Fruit fly (Drosophila melanogaster) Kc167 (cell line): ENCODE results near the gene CG12945.

Experiments
- h ChIP-seq: fragments of >200 bp; optimal IDR thresholded peaks from 3 replicates; lab custom pipeline; 2018; ENCODE audit warnings: missing external identifiers
- insv ChIP-seq: fragments of >200 bp; optimal IDR thresholded peaks from 3 replicates; lab custom pipeline; 2018; ENCODE audit warnings: missing external identifiers
- psq ChIP-seq: fragments of >200 bp; optimal IDR thresholded peaks from 2 replicates; lab custom pipeline; 2017; ENCODE audit warnings: missing external identifiers
- ttk ChIP-seq: sonication (Bioruptor generic); optimal IDR thresholded peaks from 2 replicates; lab custom pipeline; 2017; ENCODE audit warnings: missing external identifiers

CG12945 gene

DNA sequence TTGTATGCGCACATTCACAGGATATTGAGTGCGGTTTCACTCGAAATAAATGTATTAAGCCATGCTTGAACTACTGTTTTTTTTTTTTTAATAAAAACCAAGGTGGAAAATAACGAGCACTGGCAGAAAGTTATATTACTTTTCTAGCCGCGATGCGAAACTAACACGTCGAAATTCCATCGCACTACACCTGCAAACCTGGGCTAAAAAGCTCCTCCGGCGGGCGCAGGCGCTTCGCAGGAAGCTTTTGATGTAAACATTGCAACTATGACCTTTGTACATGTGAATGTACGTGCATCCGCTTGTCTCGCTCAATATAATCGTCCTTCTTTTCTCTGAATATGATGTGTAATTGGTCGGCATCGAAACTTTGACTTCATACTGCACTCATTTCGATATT lies 51.2 kb downstream of the CG12945 start, which contains the start of gene side-VII:
side-VII (minus strand) TSS at position 187 of the 400 bp plus-strand sequence.
- TF ChIP-seq insv (lab: Kevin White, UChicago) (no peak), psq (no peak), ttk (lab: Kevin White, UChicago) (no peak), h (no peak)
